Worm (Caenorhabditis elegans) whole organism, late embryonic: ENCODE data around the gene lec-5.

Source experiments
- ceh-19 ChIP-seq: fragments of 200-800 bp; sonication (Bioruptor generic); optimal IDR thresholded peaks from 2 replicates; lab custom pipeline; 2018; ENCODE audit warnings: mild to moderate bottlenecking, missing genetic modification characterization, missing compliant biosample characterization
- elt-2 ChIP-seq: sonication (generic microtip); optimal IDR thresholded peaks from 2 replicates; lab custom pipeline; 2016; ENCODE audit warnings: missing genetic modification reagents, missing genetic modification characterization, missing compliant biosample characterization
- hlh-30 ChIP-seq: sonication (generic microtip); optimal IDR thresholded peaks from 2 replicates; lab custom pipeline; 2017; ENCODE audit warnings: antibody characterized with exemption, missing genetic modification characterization, missing compliant biosample characterization; ENCODE audit not compliant: insufficient read depth
- pax-1 ChIP-seq: fragments of 150-350 bp; optimal IDR thresholded peaks from 2 replicates; lab custom pipeline; 2014; ENCODE audit warnings: missing biosample characterization, missing genetic modification characterization
- pha-4 ChIP-seq: fragments of 150-350 bp; optimal IDR thresholded peaks from 2 replicates; lab custom pipeline; 2018; ENCODE audit warnings: missing biosample characterization, missing genetic modification reagents, missing genetic modification characterization
- pqm-1 ChIP-seq: sonication (generic microtip); optimal IDR thresholded peaks from 2 replicates; lab custom pipeline; 2016; ENCODE audit warnings: missing genetic modification characterization, missing compliant biosample characterization
- ref-2 ChIP-seq: sonication (generic microtip); optimal IDR thresholded peaks from 2 replicates; lab custom pipeline; 2016; ENCODE audit warnings: missing genetic modification characterization, missing compliant biosample characterization

DNA sequence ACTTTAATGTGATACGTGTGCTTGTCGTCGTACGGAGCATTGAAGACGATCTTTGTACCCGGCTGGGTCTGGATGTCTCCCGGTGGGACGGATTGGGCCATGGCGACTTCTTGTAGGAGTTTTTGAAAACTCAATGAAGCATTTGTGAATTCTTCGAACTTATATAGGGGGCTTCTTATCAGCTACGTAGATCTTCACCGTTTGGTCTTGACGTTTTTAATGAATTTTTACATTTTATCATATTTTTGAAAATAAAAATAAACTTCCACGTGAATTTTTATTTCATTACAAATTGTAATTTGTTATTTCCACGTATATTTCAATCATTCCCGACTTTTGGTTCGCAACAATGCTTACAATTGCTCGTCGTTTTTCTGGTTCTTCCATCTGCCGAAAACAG lies 30.7 kb downstream of the lec-5 start, which contains the start of the genes msp-64 and ZK1248.5:
- TF ChIP-seq hlh-30 (no peak), pha-4 (tag; lab: Kevin White, UChicago) (no peak), ceh-19 (GFP tag; lab: Kevin White, UChicago) (no peak), ref-2 (tag; lab: Kevin White, UChicago) (no peak), pax-1 (no peak), elt-2 (tag; lab: Kevin White, UChicago) (no peak), pqm-1 (no peak)
